Worm (Caenorhabditis elegans) whole organism, midembryonic: ENCODE measurements around the gene npr-25.

ENCODE experiments used
- T22C8.4 ChIP-seq: fragments of 200-800 bp; sonication (Bioruptor generic); IDR thresholded peaks from 2 replicates; pipeline ENCODE4 v1.3.6; 2022; ENCODE audit warnings: missing genetic modification characterization, missing compliant biosample characterization
- cog-1 ChIP-seq: sonication (generic microtip); optimal IDR thresholded peaks from 2 replicates; lab custom pipeline; 2016; ENCODE audit warnings: missing genetic modification characterization, missing compliant biosample characterization
- flt-1 ChIP-seq: fragments of 200-800 bp; sonication (Bioruptor generic); IDR thresholded peaks from 2 replicates; pipeline ENCODE4 v1.3.6; 2022; ENCODE audit warnings: missing genetic modification characterization, missing compliant biosample characterization
- klf-2 ChIP-seq: fragments of 200-800 bp; sonication (Bioruptor generic); conservative IDR thresholded peaks from 2 replicates; pipeline ENCODE4 v1.3.6; 2022; ENCODE audit warnings: missing genetic modification reagents, missing genetic modification characterization, missing compliant biosample characterization
- med-1 ChIP-seq: sonication (generic microtip); optimal IDR thresholded peaks from 2 replicates; lab custom pipeline; 2017; ENCODE audit warnings: missing genetic modification characterization, mild to moderate bottlenecking, missing compliant biosample characterization, antibody characterized with exemption, missing genetic modification reagents; ENCODE audit not compliant: insufficient read depth
- ref-1 ChIP-seq: fragments of 200-800 bp; sonication (Bioruptor generic); conservative IDR thresholded peaks from 2 replicates; pipeline ENCODE4 v1.3.6; 2022; ENCODE audit warnings: missing genetic modification reagents, missing genetic modification characterization, missing compliant biosample characterization
- tab-1 ChIP-seq: fragments of 200-800 bp; sonication (Bioruptor generic); IDR thresholded peaks from 2 replicates; pipeline ENCODE4 v1.3.6; 2022; ENCODE audit warnings: missing genetic modification characterization, missing compliant biosample characterization
- ztf-23 ChIP-seq: fragments of 200-800 bp; sonication (Bioruptor generic); IDR thresholded peaks from 2 replicates; pipeline ENCODE4 v1.3.6; 2022; ENCODE audit warnings: missing genetic modification reagents, missing genetic modification characterization, missing compliant biosample characterization
- ztf-29 ChIP-seq: fragments of 200-800 bp; sonication (Bioruptor generic); IDR thresholded peaks from 2 replicates; pipeline ENCODE4 v1.3.6; 2022; ENCODE audit warnings: missing genetic modification reagents, missing genetic modification characterization, missing compliant biosample characterization

npr-25 gene

ce11 chrV:11323720-11324119 is 29.1 kb downstream of the npr-25 start, which contains the start of gene str-141:
Gene str-141, minus strand, starts transcription at chrV:11323820.
- no peak for TF ChIP-seq ztf-29 (GFP tag; lab: Robert Waterston, UW)

ce11 chrV:11321719-11322118 is 31.1 kb downstream of the npr-25 start, which contains the start of gene F47G9.4:
Gene F47G9.4, minus strand, starts transcription at chrV:11321816.
- TF ChIP-seq ztf-29 (GFP tag; lab: Robert Waterston, UW): no peak
- no peak for TF ChIP-seq T22C8.4 (GFP tag; lab: Robert Waterston, UW)
- TF ChIP-seq klf-2 (GFP tag; lab: Robert Waterston, UW): no peak
- no peak for TF ChIP-seq tab-1 (GFP tag; lab: Robert Waterston, UW)
- no peak for TF ChIP-seq ref-1 (GFP tag; lab: Robert Waterston, UW)
- no peak for TF ChIP-seq flt-1 (GFP tag; lab: Robert Waterston, UW)
- no peak for TF ChIP-seq cog-1 (tag; lab: Kevin White, UChicago)
- no peak for TF ChIP-seq ztf-23
- TF ChIP-seq med-1 (GFP tag; lab: Kevin White, UChicago): no peak

DNA sequence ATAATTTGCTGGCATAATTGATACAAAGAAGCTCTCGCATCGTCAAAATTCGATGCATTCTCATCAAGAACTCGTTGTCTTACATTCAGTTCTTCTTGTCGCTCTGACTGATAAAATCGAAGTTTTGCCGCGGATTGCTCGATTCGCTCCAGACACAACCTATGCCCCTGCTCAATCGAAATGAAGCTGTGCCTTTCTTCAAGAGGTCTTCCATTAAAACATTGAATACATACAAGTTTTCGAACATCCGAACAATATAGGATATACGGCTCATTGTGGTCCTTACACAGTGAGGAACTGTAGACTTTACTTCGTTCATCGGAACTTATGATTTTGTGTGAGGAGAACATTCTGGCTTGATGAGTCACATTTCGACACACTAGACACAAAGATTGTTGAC is 31.9 kb downstream of the npr-25 start:
- TF ChIP-seq T22C8.4 (GFP tag; lab: Robert Waterston, UW) (no peak), ref-1 (GFP tag; lab: Robert Waterston, UW) (no peak), ztf-23 (no peak), med-1 (GFP tag; lab: Kevin White, UChicago) (no peak), tab-1 (GFP tag; lab: Robert Waterston, UW) (no peak), flt-1 (GFP tag; lab: Robert Waterston, UW) (no peak), ztf-29 (GFP tag; lab: Robert Waterston, UW) (no peak), klf-2 (GFP tag; lab: Robert Waterston, UW) (no peak), cog-1 (tag; lab: Kevin White, UChicago) (no peak)

ce11 chrV:11316801-11317200 is 36.0 kb downstream of the npr-25 start, which contains the start of gene cutl-18:
Gene cutl-18, minus strand, starts transcription at chrV:11316901.
- TF ChIP-seq med-1 (GFP tag; lab: Kevin White, UChicago) (no peak), ztf-23 (no peak), flt-1 (GFP tag; lab: Robert Waterston, UW) (no peak), ref-1 (GFP tag; lab: Robert Waterston, UW) (no peak), ztf-29 (GFP tag; lab: Robert Waterston, UW) (no peak), cog-1 (tag; lab: Kevin White, UChicago) (no peak), T22C8.4 (GFP tag; lab: Robert Waterston, UW) (no peak), klf-2 (GFP tag; lab: Robert Waterston, UW) (no peak), tab-1 (GFP tag; lab: Robert Waterston, UW) (no peak)

DNA sequence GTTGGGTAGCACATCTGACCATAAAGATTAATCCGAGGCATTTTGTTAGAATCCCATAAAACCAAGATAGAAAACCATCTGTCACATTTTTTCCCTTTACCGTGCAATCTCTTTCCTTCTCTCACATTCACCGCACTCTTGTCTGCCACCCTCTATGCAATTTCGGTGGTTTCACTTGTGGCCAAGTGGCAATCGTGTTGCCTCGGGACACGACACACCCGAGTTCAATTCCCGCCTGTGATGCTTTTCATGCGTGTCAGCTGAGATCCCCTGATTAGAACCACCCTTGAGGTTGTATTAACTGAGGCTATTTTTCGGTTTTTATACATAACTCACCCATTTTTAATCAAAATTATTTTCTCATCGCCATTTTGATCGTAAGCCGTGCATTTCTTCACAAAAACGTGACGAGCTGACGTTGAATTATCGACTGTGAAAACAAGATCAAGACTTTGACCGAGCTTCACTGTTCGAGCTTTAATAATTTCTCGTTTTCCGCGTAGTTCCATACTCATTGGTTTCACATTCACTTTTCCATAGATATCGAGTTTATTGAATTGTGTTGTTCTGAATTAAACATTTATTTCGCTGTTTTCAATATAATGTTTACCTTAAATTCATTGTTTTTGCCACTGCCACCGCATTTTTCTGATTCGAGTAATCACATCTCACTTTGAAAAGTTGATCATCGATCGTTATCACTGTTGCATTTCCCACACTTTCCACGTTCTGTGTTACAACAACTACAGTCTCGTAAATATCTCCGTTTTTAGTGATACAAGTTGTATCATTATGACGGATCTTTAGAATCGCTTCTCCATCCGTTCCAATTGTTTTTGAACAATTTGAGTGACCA is 38.5 kb downstream of the npr-25 start:
- peak; percentile 100 for TF ChIP-seq tab-1 (GFP tag; lab: Robert Waterston, UW)
- peak; percentile 96 for TF ChIP-seq med-1 (GFP tag; lab: Kevin White, UChicago)
- peak; percentile 99 for TF ChIP-seq T22C8.4 (GFP tag; lab: Robert Waterston, UW)
- peak; percentile 100 for TF ChIP-seq klf-2 (GFP tag; lab: Robert Waterston, UW)
- TF ChIP-seq cog-1 (tag; lab: Kevin White, UChicago): peak; percentile 98
- TF ChIP-seq ztf-23: peak; percentile 99
- peak; percentile 99 for TF ChIP-seq ref-1 (GFP tag; lab: Robert Waterston, UW)
- TF ChIP-seq ztf-29 (GFP tag; lab: Robert Waterston, UW): peak; percentile 100
- TF ChIP-seq flt-1 (GFP tag; lab: Robert Waterston, UW): peak; percentile 99

ce11 chrV:11312904-11313303 is 39.9 kb downstream of the npr-25 start:
- TF ChIP-seq tab-1 (GFP tag; lab: Robert Waterston, UW): no peak
- TF ChIP-seq cog-1 (tag; lab: Kevin White, UChicago): no peak
- TF ChIP-seq ztf-29 (GFP tag; lab: Robert Waterston, UW): no peak
- no peak for TF ChIP-seq T22C8.4 (GFP tag; lab: Robert Waterston, UW)
- no peak for TF ChIP-seq med-1 (GFP tag; lab: Kevin White, UChicago)
- TF ChIP-seq ztf-23: no peak
- no peak for TF ChIP-seq klf-2 (GFP tag; lab: Robert Waterston, UW)
- no peak for TF ChIP-seq ref-1 (GFP tag; lab: Robert Waterston, UW)
- TF ChIP-seq flt-1 (GFP tag; lab: Robert Waterston, UW): no peak

DNA sequence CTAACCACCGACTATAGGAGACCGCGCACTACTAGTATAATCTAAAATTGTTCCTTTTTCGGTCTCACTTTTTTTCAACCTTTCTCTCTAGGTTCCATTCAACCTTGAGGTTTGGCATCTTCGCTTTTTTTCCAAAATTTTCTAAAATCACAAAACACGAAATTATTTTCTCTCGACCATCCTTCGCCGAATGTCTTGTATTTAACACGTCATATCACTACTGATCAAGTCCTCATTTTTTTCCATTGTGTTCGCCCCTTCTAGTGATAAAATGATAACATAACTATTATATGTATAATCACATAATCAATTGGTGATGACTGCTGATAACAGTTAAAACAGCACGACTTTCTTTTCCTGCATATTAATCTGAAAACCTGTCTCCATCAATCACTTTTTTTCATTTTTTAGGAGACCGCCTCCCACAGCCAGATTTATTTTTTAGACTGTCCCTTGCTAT is 41.8 kb downstream of the npr-25 start, which contains the start of gene T03F7.7:
Gene T03F7.7, plus strand, starts transcription at position 410 of the 460 bp plus-strand sequence.
- TF ChIP-seq ztf-23: no peak
- no peak for TF ChIP-seq T22C8.4 (GFP tag; lab: Robert Waterston, UW)
- no peak for TF ChIP-seq cog-1 (tag; lab: Kevin White, UChicago)
- TF ChIP-seq ztf-29 (GFP tag; lab: Robert Waterston, UW): no peak
- no peak for TF ChIP-seq klf-2 (GFP tag; lab: Robert Waterston, UW)
- TF ChIP-seq tab-1 (GFP tag; lab: Robert Waterston, UW): no peak
- TF ChIP-seq flt-1 (GFP tag; lab: Robert Waterston, UW): no peak
- TF ChIP-seq med-1 (GFP tag; lab: Kevin White, UChicago): no peak
- TF ChIP-seq ref-1 (GFP tag; lab: Robert Waterston, UW): no peak

ce11 chrV:11308915-11309314 is 43.9 kb downstream of the npr-25 start:
- no peak for TF ChIP-seq med-1 (GFP tag; lab: Kevin White, UChicago)
- no peak for TF ChIP-seq klf-2 (GFP tag; lab: Robert Waterston, UW)
- no peak for TF ChIP-seq ztf-29 (GFP tag; lab: Robert Waterston, UW)
- no peak for TF ChIP-seq cog-1 (tag; lab: Kevin White, UChicago)
- no peak for TF ChIP-seq T22C8.4 (GFP tag; lab: Robert Waterston, UW)
- no peak for TF ChIP-seq flt-1 (GFP tag; lab: Robert Waterston, UW)
- no peak for TF ChIP-seq ztf-23
- TF ChIP-seq tab-1 (GFP tag; lab: Robert Waterston, UW): no peak
- TF ChIP-seq ref-1 (GFP tag; lab: Robert Waterston, UW): no peak
